Worm (Caenorhabditis elegans) whole organism, L4 larva: Measurements from ENCODE around the gene srz-82.

Experiments used
- F26F4.8 ChIP-seq: fragments of 200-800 bp; sonication (Bioruptor generic); conservative IDR thresholded peaks from 2 replicates; pipeline ENCODE4 v1.3.6; 2022; ENCODE audit warnings: missing genetic modification characterization, missing compliant biosample characterization
- F49E8.2 ChIP-seq: sonication (generic microtip); optimal IDR thresholded peaks from 2 replicates; lab custom pipeline; 2016; ENCODE audit warnings: missing compliant biosample characterization, mild to moderate bottlenecking, missing genetic modification characterization, borderline replicate concordance
- R02D3.7 ChIP-seq: fragments of 150-350 bp; sonication (generic microtip); optimal IDR thresholded peaks from 3 replicates; lab custom pipeline; 2014; ENCODE audit warnings: missing biosample characterization, missing genetic modification characterization
- T20F7.1 ChIP-seq: fragments of 200-800 bp; sonication (Bioruptor generic); optimal IDR thresholded peaks from 2 replicates; lab custom pipeline; 2018; ENCODE audit warnings: mild to moderate bottlenecking, missing genetic modification characterization, missing compliant biosample characterization
- ZK337.2 ChIP-seq: fragments of 200-800 bp; sonication (Bioruptor generic); IDR thresholded peaks from 2 replicates; pipeline ENCODE4 v1.3.6; 2022; ENCODE audit warnings: missing genetic modification reagents, missing genetic modification characterization, missing compliant biosample characterization
- aha-1 ChIP-seq: fragments of 150-350 bp; peaks from one replicate; lab custom pipeline; 2014; ENCODE audit warnings: missing biosample characterization, missing genetic modification characterization
- ceh-32 ChIP-seq: sonication (generic microtip); optimal IDR thresholded peaks from 2 replicates; lab custom pipeline; 2016; ENCODE audit warnings: mild to moderate bottlenecking, missing genetic modification characterization, missing compliant biosample characterization; ENCODE audit not compliant: poor library complexity
- ceh-62 ChIP-seq: sonication (generic microtip); optimal IDR thresholded peaks from 2 replicates; lab custom pipeline; 2017; ENCODE audit warnings: missing biosample characterization, missing genetic modification characterization
- cey-2 ChIP-seq: sonication (generic microtip); optimal IDR thresholded peaks from 3 replicates; lab custom pipeline; 2017; ENCODE audit warnings: missing genetic modification characterization, mild to moderate bottlenecking, missing compliant biosample characterization, antibody characterized with exemption, borderline replicate concordance; ENCODE audit not compliant: insufficient read depth
- ctbp-1 ChIP-seq: fragments of 200-800 bp; sonication (Bioruptor generic); IDR thresholded peaks from 2 replicates; pipeline ENCODE4 v1.3.6; 2022; ENCODE audit warnings: missing genetic modification reagents, missing genetic modification characterization, missing compliant biosample characterization
- daf-12 ChIP-seq: fragments of 150-350 bp; optimal IDR thresholded peaks from 2 replicates; lab custom pipeline; 2014; ENCODE audit warnings: missing biosample characterization, missing genetic modification reagents, missing genetic modification characterization
- dmd-6 ChIP-seq: fragments of 200-800 bp; sonication (Bioruptor generic); IDR thresholded peaks from 2 replicates; pipeline ENCODE4 v1.3.6; 2022; ENCODE audit warnings: missing genetic modification reagents, missing genetic modification characterization, missing compliant biosample characterization
- dmd-9 ChIP-seq: fragments of 200-800 bp; sonication (Bioruptor generic); IDR thresholded peaks from 2 replicates; pipeline ENCODE4 v1.3.6; 2022; ENCODE audit warnings: missing genetic modification reagents, missing genetic modification characterization, missing compliant biosample characterization
- dpl-1 ChIP-seq: fragments of 150-350 bp; optimal IDR thresholded peaks from 2 replicates; lab custom pipeline; 2014; ENCODE audit warnings: missing biosample characterization, missing genetic modification reagents, missing genetic modification characterization
- duxl-1 ChIP-seq: sonication (generic microtip); optimal IDR thresholded peaks from 2 replicates; lab custom pipeline; 2016; ENCODE audit warnings: mild to moderate bottlenecking, missing genetic modification characterization, moderate library complexity, missing compliant biosample characterization; ENCODE audit not compliant: poor library complexity
- dve-1 ChIP-seq: sonication (generic microtip); optimal IDR thresholded peaks from 2 replicates; lab custom pipeline; 2017; ENCODE audit warnings: antibody characterized with exemption, mild to moderate bottlenecking, missing genetic modification characterization, missing compliant biosample characterization; ENCODE audit not compliant: insufficient read depth
- fkh-10 ChIP-seq: fragments of 150-350 bp; optimal IDR thresholded peaks from 2 replicates; lab custom pipeline; 2014; ENCODE audit warnings: missing biosample characterization, missing genetic modification reagents, missing genetic modification characterization
- hlh-11 ChIP-seq: fragments of 200-800 bp; sonication (Bioruptor generic); optimal IDR thresholded peaks from 2 replicates; lab custom pipeline; 2018; ENCODE audit warnings: mild to moderate bottlenecking, missing genetic modification characterization, missing compliant biosample characterization
- hlh-30 ChIP-seq: sonication (generic microtip); optimal IDR thresholded peaks from 2 replicates; lab custom pipeline; 2017; ENCODE audit warnings: antibody characterized with exemption, mild to moderate bottlenecking, missing genetic modification characterization, missing compliant biosample characterization; ENCODE audit not compliant: insufficient read depth
- hmg-1.1 ChIP-seq: fragments of 200-800 bp; sonication (Bioruptor generic); IDR thresholded peaks from 2 replicates; pipeline ENCODE4 v1.3.6; 2022; ENCODE audit warnings: missing genetic modification reagents, missing genetic modification characterization, missing compliant biosample characterization
- lim-7 ChIP-seq: fragments of 200-800 bp; sonication (Bioruptor generic); IDR thresholded peaks from 2 replicates; pipeline ENCODE4 v1.3.6; 2022; ENCODE audit warnings: missing genetic modification characterization, missing compliant biosample characterization
- lin-1 ChIP-seq: fragments of 200-800 bp; sonication (Bioruptor generic); IDR thresholded peaks from 2 replicates; pipeline ENCODE4 v1.3.6; 2022; ENCODE audit warnings: missing genetic modification reagents, missing genetic modification characterization, missing compliant biosample characterization
- lsy-2 ChIP-seq, 2 experiments: fragments of 150-350 bp in 1 of 2; sonication (generic microtip) in 1 of 2; optimal IDR thresholded peaks; 2 replicates each; lab custom pipeline; 2014 to 2017; ENCODE audit warnings: missing biosample characterization in 2 of 2, missing genetic modification characterization in 2 of 2
- mes-2 ChIP-seq: sonication (generic microtip); optimal IDR thresholded peaks from 2 replicates; lab custom pipeline; 2016; ENCODE audit warnings: missing genotype, mild to moderate bottlenecking, missing genetic modification characterization, missing compliant biosample characterization; ENCODE audit not compliant: poor library complexity, severe bottlenecking
- nhr-11 ChIP-seq: fragments of 150-350 bp; optimal IDR thresholded peaks from 2 replicates; lab custom pipeline; 2014; ENCODE audit warnings: missing biosample characterization, missing genetic modification characterization
- nhr-237 ChIP-seq: sonication (generic microtip); optimal IDR thresholded peaks from 2 replicates; lab custom pipeline; 2017; ENCODE audit warnings: missing biosample characterization, missing genetic modification characterization
- nhr-41 ChIP-seq: fragments of 200-800 bp; sonication (Bioruptor generic); IDR thresholded peaks from 2 replicates; pipeline ENCODE4 v1.3.6; 2022; ENCODE audit warnings: missing genetic modification reagents, missing genetic modification characterization, missing compliant biosample characterization
- nhr-42 ChIP-seq: fragments of 200-800 bp; sonication (Bioruptor generic); IDR thresholded peaks from 2 replicates; pipeline ENCODE4 v1.3.6; 2022; ENCODE audit warnings: missing genetic modification characterization, missing compliant biosample characterization
- nhr-6 ChIP-seq: fragments of 150-350 bp; optimal IDR thresholded peaks from 2 replicates; lab custom pipeline; 2014; ENCODE audit warnings: missing biosample characterization, missing genetic modification characterization
- nhr-76 ChIP-seq: fragments of 150-350 bp; optimal IDR thresholded peaks from 2 replicates; lab custom pipeline; 2014; ENCODE audit warnings: missing biosample characterization, missing genetic modification characterization
- pha-4 ChIP-seq, 2 experiments: fragments of 150-350 bp in 1 of 2; fragments of 200-800 bp in 1 of 2; sonication (Bioruptor generic) in 1 of 2; IDR thresholded peaks in 1 of 2; optimal IDR thresholded peaks in 1 of 2; 2 replicates each; pipeline versions ENCODE4 v1.3.6 to Lab custom; 2014 to 2022; ENCODE audit warnings: missing genetic modification characterization in 2 of 2, missing genetic modification reagents in 2 of 2, missing biosample characterization in 1 of 2, missing compliant biosample characterization in 1 of 2
- php-3 ChIP-seq: fragments of 200-800 bp; sonication (Bioruptor generic); IDR thresholded peaks from 2 replicates; pipeline ENCODE4 v1.3.6; 2022; ENCODE audit warnings: missing genetic modification reagents, missing genetic modification characterization, missing compliant biosample characterization
- pqm-1 ChIP-seq: sonication (generic microtip); optimal IDR thresholded peaks from 2 replicates; lab custom pipeline; 2017; ENCODE audit warnings: missing biosample characterization, missing genetic modification characterization
- saeg-2 ChIP-seq: fragments of 200-800 bp; sonication (Bioruptor generic); IDR thresholded peaks from 2 replicates; pipeline ENCODE4 v1.3.6; 2022; ENCODE audit warnings: missing genetic modification reagents, missing genetic modification characterization, missing compliant biosample characterization
- set-16 ChIP-seq: fragments of 200-800 bp; sonication (Bioruptor generic); IDR thresholded peaks from 2 replicates; pipeline ENCODE4 v1.3.6; 2022; ENCODE audit warnings: missing genetic modification reagents, missing genetic modification characterization, missing compliant biosample characterization
- snpc-4 ChIP-seq: fragments of 150-350 bp; optimal IDR thresholded peaks from 2 replicates; lab custom pipeline; 2014; ENCODE audit warnings: missing biosample characterization, missing genetic modification characterization
- tag-97 ChIP-seq: fragments of 200-800 bp; sonication (Bioruptor generic); IDR thresholded peaks from 2 replicates; pipeline ENCODE4 v1.3.6; 2022; ENCODE audit warnings: missing genetic modification characterization, missing compliant biosample characterization
- tra-1 ChIP-seq: fragments of 200-800 bp; sonication (Bioruptor generic); IDR thresholded peaks from 2 replicates; pipeline ENCODE4 v1.3.6; 2022; ENCODE audit warnings: missing genetic modification reagents, missing genetic modification characterization, missing compliant biosample characterization
- unc-62 ChIP-seq, 3 experiments: fragments of 150-350 bp in 1 of 3; sonication (generic microtip); optimal IDR thresholded peaks in 2 of 3; peaks in 1 of 3; 1 replicate in 1 of 3; 2 replicates in 2 of 3; lab custom pipeline; 2014 to 2017; ENCODE audit warnings: missing biosample characterization in 3 of 3, missing genetic modification characterization in 3 of 3, missing genetic modification reagents in 3 of 3, missing genotype in 1 of 3
- vab-7 ChIP-seq: fragments of 200-800 bp; sonication (Bioruptor generic); IDR thresholded peaks from 2 replicates; pipeline ENCODE4 v1.3.6; 2022; ENCODE audit warnings: missing genetic modification reagents, missing genetic modification characterization, missing compliant biosample characterization
- zag-1 ChIP-seq: fragments of 150-350 bp; optimal IDR thresholded peaks from 2 replicates; lab custom pipeline; 2014; ENCODE audit warnings: missing biosample characterization, missing genetic modification characterization

The srz-82 gene

DNA sequence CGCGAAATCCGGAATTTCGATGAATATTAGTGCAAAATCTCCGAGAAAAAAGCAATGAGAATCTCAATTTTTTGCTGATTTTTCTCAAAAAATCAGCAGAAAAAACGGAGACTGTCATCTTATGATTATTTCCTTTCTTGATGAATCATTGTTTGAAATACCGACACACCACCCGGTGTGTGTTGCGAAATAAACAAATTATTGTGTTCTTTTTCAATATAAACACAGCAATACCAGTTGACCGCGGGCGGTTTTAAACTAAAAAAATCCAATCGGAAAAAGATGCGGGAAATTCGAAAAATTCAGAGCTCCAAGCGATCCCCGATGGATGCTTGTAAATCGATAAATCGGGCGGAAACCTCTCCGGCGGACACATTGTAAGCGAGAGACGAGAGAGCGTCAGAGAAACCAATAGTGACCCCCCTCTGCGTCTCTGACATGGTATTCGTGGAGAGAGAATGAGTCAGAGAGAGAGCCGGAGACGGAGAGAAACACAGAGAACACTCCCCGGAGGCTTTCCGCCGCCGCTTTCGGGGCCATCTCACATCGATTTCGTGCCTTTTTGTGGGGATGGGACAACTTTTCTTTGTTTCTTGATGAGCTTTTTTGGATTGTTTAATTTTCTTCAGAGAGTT lies 32.8 kb downstream of the srz-82 start (continued):
- peak; percentile 78 for TF ChIP-seq hmg-1.1 (GFP tag; lab: Robert Waterston, UW)
- TF ChIP-seq mes-2 (tag; lab: Kevin White, UChicago): peak; percentile 68
- TF ChIP-seq dmd-6 (GFP tag; lab: Robert Waterston, UW): peak; percentile 36; the same call in 1 of the 2 replicates
- peak; percentile 48 for TF ChIP-seq dve-1 (tag; lab: Kevin White, UChicago)
- TF ChIP-seq set-16: peak; percentile 74
- TF ChIP-seq aha-1 (tag; lab: Kevin White, UChicago): peak; percentile 47
- 0 out of 2 replicates have a peak, but pooled peaks have one; percentile 33 for TF ChIP-seq lim-7 (GFP tag; lab: Robert Waterston, UW)
- peak; percentile 51 for TF ChIP-seq hlh-11 (tag; lab: Kevin White, UChicago)

DNA sequence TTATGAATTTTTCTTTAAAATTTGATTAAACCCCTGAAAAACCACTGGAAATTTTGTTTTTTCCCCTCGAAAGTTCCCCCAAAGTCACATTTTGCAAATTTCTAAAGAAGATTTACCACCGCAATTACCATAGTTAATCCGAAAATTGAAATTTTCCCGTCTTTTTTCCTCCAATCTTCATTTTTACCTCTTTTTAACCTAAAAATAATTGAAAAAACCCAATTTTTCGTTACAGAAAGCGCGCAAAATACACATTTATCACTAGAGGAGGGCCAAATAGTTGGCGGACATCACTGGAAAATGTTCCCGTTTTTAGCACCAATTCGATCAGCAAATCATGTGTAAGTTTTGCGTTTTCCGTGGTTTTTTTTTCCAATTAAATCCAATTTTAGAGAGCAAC lies 33.9 kb downstream of the srz-82 start, which contains the start of gene unc-33:
Gene unc-33 (plus strand): TSS at position 301 of the 400 bp plus-strand sequence.
- no peak for TF ChIP-seq dmd-9 (GFP tag; lab: Robert Waterston, UW)
- TF ChIP-seq unc-62 (GFP tag; optimal IDR thresholded peaks at IDR 0.05 in 1 of 2; lab: Kevin White, UChicago): peak in 1 of 2 experiments; percentile 11
- TF ChIP-seq unc-62 (tag; optimal IDR thresholded peaks at IDR 0.05; lab: Kevin White, UChicago): no peak
- no peak for TF ChIP-seq zag-1 (tag; lab: Kevin White, UChicago)
- TF ChIP-seq ctbp-1 (GFP tag; lab: Robert Waterston, UW): no peak
- TF ChIP-seq daf-12 (tag; lab: Kevin White, UChicago): no peak
- TF ChIP-seq saeg-2 (GFP tag; lab: Robert Waterston, UW): no peak
- no peak for TF ChIP-seq lin-1 (GFP tag; lab: Robert Waterston, UW)
- no peak for TF ChIP-seq nhr-42 (GFP tag; lab: Robert Waterston, UW)

DNA sequence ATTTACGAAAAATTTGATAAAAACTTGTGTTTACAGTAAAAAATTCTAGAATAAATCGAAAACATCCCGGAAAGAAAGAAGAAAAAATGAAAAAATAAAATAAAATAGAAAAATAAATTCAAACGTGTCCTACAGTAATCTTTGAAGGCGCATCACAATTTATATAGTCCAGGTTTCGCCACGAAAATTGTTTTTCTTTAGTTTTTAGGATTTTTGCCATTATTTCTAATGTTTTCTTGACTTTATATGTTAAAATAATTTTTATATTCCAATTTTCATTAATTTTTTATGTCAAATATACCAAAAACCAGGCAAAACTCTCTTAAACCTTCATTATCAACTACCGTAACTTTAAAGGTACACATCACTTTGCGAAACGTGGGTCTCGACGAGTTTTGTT lies 34.9 kb downstream of the srz-82 start:
- TF ChIP-seq lsy-2 (tag; optimal IDR thresholded peaks at IDR 0.05; lab: Kevin White, UChicago) (peak in 1 of 2 experiments; percentile 13), F49E8.2 (tag; lab: Kevin White, UChicago) (peak; percentile 3), duxl-1 (no peak), tag-97 (no peak), snpc-4 (tag; lab: Kevin White, UChicago) (no peak), tra-1 (GFP tag; lab: Robert Waterston, UW) (no peak), cey-2 (tag; lab: Kevin White, UChicago) (no peak)

DNA sequence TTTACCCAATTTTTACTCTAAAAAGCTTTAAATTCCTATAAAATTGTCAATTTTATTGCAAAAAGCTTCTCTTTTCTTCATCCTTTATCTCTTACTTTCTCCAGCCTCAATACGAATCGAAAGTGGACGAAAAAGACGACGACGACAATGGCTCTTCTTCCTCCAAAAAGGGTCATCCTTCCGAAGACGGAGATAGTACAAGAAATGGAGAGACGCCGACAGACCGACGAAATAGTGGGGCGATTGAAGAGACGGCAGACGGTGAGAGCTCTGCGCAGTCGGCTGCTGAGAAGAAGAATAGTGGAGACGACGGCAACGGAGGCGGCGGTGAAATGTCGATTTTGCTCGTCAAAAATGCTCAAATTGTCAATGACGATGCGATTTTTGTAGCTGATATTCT lies 36.7 kb downstream of the srz-82 start:
- TF ChIP-seq nhr-237 (no peak), nhr-11 (tag; lab: Kevin White, UChicago) (no peak), pha-4 (GFP tag; IDR thresholded peaks at IDR 0.05; lab: Robert Waterston, UW) (no peak), pha-4 (tag; optimal IDR thresholded peaks at IDR 0.05; lab: Kevin White, UChicago) (no peak), nhr-42 (GFP tag; lab: Robert Waterston, UW) (no peak), lin-1 (GFP tag; lab: Robert Waterston, UW) (0 out of 2 replicates have a peak, but pooled peaks have one; percentile 12), set-16 (0 out of 2 replicates have a peak, but pooled peaks have one; percentile 40), hmg-1.1 (GFP tag; lab: Robert Waterston, UW) (peak; percentile 72), ceh-32 (no peak), mes-2 (tag; lab: Kevin White, UChicago) (peak; percentile 43), snpc-4 (tag; lab: Kevin White, UChicago) (peak; percentile 47), T20F7.1 (no peak), hlh-30 (tag; lab: Kevin White, UChicago) (peak; percentile 11), vab-7 (GFP tag; lab: Robert Waterston, UW) (no peak), nhr-6 (tag; lab: Kevin White, UChicago) (no peak), nhr-41 (GFP tag; lab: Robert Waterston, UW) (no peak), dpl-1 (GFP tag; lab: Kevin White, UChicago) (peak; percentile 17), saeg-2 (GFP tag; lab: Robert Waterston, UW) (no peak), pqm-1 (tag; lab: Kevin White, UChicago) (no peak), dmd-9 (GFP tag; lab: Robert Waterston, UW) (no peak), F26F4.8 (GFP tag; lab: Robert Waterston, UW) (no peak), tag-97 (no peak), nhr-76 (no peak), ceh-62 (tag; lab: Kevin White, UChicago) (no peak), R02D3.7 (tag; lab: Kevin White, UChicago) (no peak), php-3 (GFP tag; lab: Robert Waterston, UW) (no peak), ZK337.2 (no peak), fkh-10 (GFP tag; lab: Kevin White, UChicago) (peak; percentile 33)
